Worm (Caenorhabditis elegans) whole organism, late embryonic: Measurements from ENCODE around the gene sec-6.

ENCODE experiments used
- C08G9.2 ChIP-seq: sonication (generic microtip); optimal IDR thresholded peaks from 2 replicates; lab custom pipeline; 2016; ENCODE audit warnings: mild to moderate bottlenecking, missing genetic modification characterization, moderate library complexity, missing compliant biosample characterization
- F13H6.1 ChIP-seq: sonication (generic microtip); optimal IDR thresholded peaks from 2 replicates; lab custom pipeline; 2016; ENCODE audit warnings: missing genetic modification characterization, missing compliant biosample characterization
- K09A11.1 ChIP-seq: sonication (generic microtip); optimal IDR thresholded peaks from 2 replicates; lab custom pipeline; 2017; ENCODE audit warnings: antibody characterized with exemption, mild to moderate bottlenecking, missing genetic modification characterization, missing compliant biosample characterization; ENCODE audit not compliant: insufficient read depth
- ahr-1 ChIP-seq: sonication (generic microtip); optimal IDR thresholded peaks from 2 replicates; lab custom pipeline; 2016; ENCODE audit warnings: missing genetic modification characterization, missing compliant biosample characterization
- ama-1 ChIP-seq: fragments of 150-350 bp; optimal IDR thresholded peaks from 2 replicates; lab custom pipeline; 2014
- ceh-14 ChIP-seq: sonication (generic microtip); optimal IDR thresholded peaks from 2 replicates; lab custom pipeline; 2016; ENCODE audit warnings: missing genotype, missing genetic modification characterization, missing compliant biosample characterization
- ceh-19 ChIP-seq: fragments of 200-800 bp; sonication (Bioruptor generic); optimal IDR thresholded peaks from 2 replicates; lab custom pipeline; 2018; ENCODE audit warnings: mild to moderate bottlenecking, missing genetic modification characterization, missing compliant biosample characterization
- ceh-2 ChIP-seq: sonication (generic microtip); optimal IDR thresholded peaks from 2 replicates; lab custom pipeline; 2016; ENCODE audit warnings: missing genotype, missing genetic modification characterization, missing compliant biosample characterization
- ceh-22 ChIP-seq: sonication (generic microtip); optimal IDR thresholded peaks from 2 replicates; lab custom pipeline; 2017; ENCODE audit warnings: missing biosample characterization, missing genetic modification characterization
- ceh-24 ChIP-seq: sonication (generic microtip); optimal IDR thresholded peaks from 2 replicates; lab custom pipeline; 2016; ENCODE audit warnings: mild to moderate bottlenecking, missing genetic modification characterization, missing compliant biosample characterization
- ceh-31 ChIP-seq: sonication (generic microtip); optimal IDR thresholded peaks from 2 replicates; lab custom pipeline; 2016; ENCODE audit warnings: missing genetic modification characterization, missing compliant biosample characterization
- ceh-34 ChIP-seq: sonication (generic microtip); optimal IDR thresholded peaks from 2 replicates; lab custom pipeline; 2016; ENCODE audit warnings: mild to moderate bottlenecking, missing genetic modification characterization, missing compliant biosample characterization
- ceh-45 ChIP-seq: fragments of 200-800 bp; sonication (Bioruptor generic); IDR thresholded peaks from 2 replicates; pipeline ENCODE4 v1.3.6; 2022; ENCODE audit warnings: missing genetic modification reagents, missing genetic modification characterization, missing compliant biosample characterization
- ceh-48 ChIP-seq: sonication (generic microtip); optimal IDR thresholded peaks from 2 replicates; lab custom pipeline; 2016; ENCODE audit warnings: missing genetic modification characterization, inconsistent platforms, missing compliant biosample characterization
- ceh-9 ChIP-seq: sonication (generic microtip); optimal IDR thresholded peaks from 2 replicates; lab custom pipeline; 2016; ENCODE audit warnings: mild to moderate bottlenecking, missing genetic modification characterization, inconsistent platforms, missing compliant biosample characterization
- che-1 ChIP-seq: sonication (generic microtip); optimal IDR thresholded peaks from 2 replicates; lab custom pipeline; 2016; ENCODE audit warnings: mild to moderate bottlenecking, missing genetic modification characterization, missing compliant biosample characterization
- dmd-4 ChIP-seq: sonication (generic microtip); optimal IDR thresholded peaks from 2 replicates; lab custom pipeline; 2016; ENCODE audit warnings: borderline replicate concordance, missing genetic modification characterization, missing compliant biosample characterization
- elt-2 ChIP-seq: sonication (generic microtip); optimal IDR thresholded peaks from 2 replicates; lab custom pipeline; 2016; ENCODE audit warnings: missing genetic modification reagents, missing genetic modification characterization, missing compliant biosample characterization
- ets-4 ChIP-seq: sonication (generic microtip); optimal IDR thresholded peaks from 2 replicates; lab custom pipeline; 2016; ENCODE audit warnings: missing genetic modification characterization, missing compliant biosample characterization
- fax-1 ChIP-seq: sonication (generic microtip); optimal IDR thresholded peaks from 2 replicates; lab custom pipeline; 2016; ENCODE audit warnings: missing genotype, missing genetic modification characterization, missing compliant biosample characterization
- fkh-10 ChIP-seq: fragments of 150-350 bp; optimal IDR thresholded peaks from 2 replicates; lab custom pipeline; 2014; ENCODE audit warnings: missing biosample characterization, missing genetic modification reagents, missing genetic modification characterization
- gmeb-2 ChIP-seq: sonication (generic microtip); optimal IDR thresholded peaks from 2 replicates; lab custom pipeline; 2016; ENCODE audit warnings: missing genetic modification characterization, inconsistent platforms, missing compliant biosample characterization
- hlh-13 ChIP-seq: fragments of 200-800 bp; sonication (Bioruptor generic); optimal IDR thresholded peaks from 2 replicates; lab custom pipeline; 2018; ENCODE audit warnings: mild to moderate bottlenecking, missing genetic modification characterization, missing compliant biosample characterization
- hlh-15 ChIP-seq: sonication (generic microtip); optimal IDR thresholded peaks from 2 replicates; lab custom pipeline; 2016; ENCODE audit warnings: missing genetic modification characterization, missing compliant biosample characterization
- hlh-6 ChIP-seq: sonication (generic microtip); optimal IDR thresholded peaks from 2 replicates; lab custom pipeline; 2016; ENCODE audit warnings: missing genotype, missing genetic modification characterization, missing compliant biosample characterization
- hlh-8 ChIP-seq: sonication (generic microtip); optimal IDR thresholded peaks from 2 replicates; lab custom pipeline; 2016; ENCODE audit warnings: missing genotype, missing genetic modification characterization, missing compliant biosample characterization
- lim-6 ChIP-seq: sonication (generic microtip); optimal IDR thresholded peaks from 2 replicates; lab custom pipeline; 2016; ENCODE audit warnings: missing genetic modification characterization, missing compliant biosample characterization
- lin-11 ChIP-seq: fragments of 200-800 bp; sonication (Bioruptor generic); optimal IDR thresholded peaks from 2 replicates; lab custom pipeline; 2018; ENCODE audit warnings: mild to moderate bottlenecking, missing genetic modification characterization, missing compliant biosample characterization
- mec-3 ChIP-seq: sonication (generic microtip); optimal IDR thresholded peaks from 2 replicates; lab custom pipeline; 2016; ENCODE audit warnings: borderline replicate concordance, missing genetic modification characterization, missing compliant biosample characterization
- nfya-1 ChIP-seq: sonication (generic microtip); optimal IDR thresholded peaks from 2 replicates; lab custom pipeline; 2017; ENCODE audit warnings: missing genetic modification characterization, mild to moderate bottlenecking, missing compliant biosample characterization, antibody characterized with exemption, moderate library complexity
- nhr-232 ChIP-seq: sonication (generic microtip); optimal IDR thresholded peaks from 2 replicates; lab custom pipeline; 2016; ENCODE audit warnings: missing genetic modification characterization, missing compliant biosample characterization
- pha-2 ChIP-seq: sonication (generic microtip); optimal IDR thresholded peaks from 2 replicates; lab custom pipeline; 2017; ENCODE audit warnings: mild to moderate bottlenecking, missing genetic modification characterization, missing compliant biosample characterization
- pha-4 ChIP-seq: fragments of 150-350 bp; optimal IDR thresholded peaks from 2 replicates; lab custom pipeline; 2018; ENCODE audit warnings: missing biosample characterization, missing genetic modification reagents, missing genetic modification characterization
- pros-1 ChIP-seq: fragments of 150-350 bp; optimal IDR thresholded peaks from 2 replicates; lab custom pipeline; 2014; ENCODE audit warnings: missing biosample characterization, missing genetic modification reagents, missing genetic modification characterization
- ref-2 ChIP-seq: sonication (generic microtip); optimal IDR thresholded peaks from 2 replicates; lab custom pipeline; 2016; ENCODE audit warnings: missing genetic modification characterization, missing compliant biosample characterization
- rnt-1 ChIP-seq: sonication (generic microtip); optimal IDR thresholded peaks from 2 replicates; lab custom pipeline; 2016; ENCODE audit warnings: missing genetic modification characterization, missing compliant biosample characterization
- sdc-2 ChIP-seq: sonication (generic microtip); optimal IDR thresholded peaks from 2 replicates; lab custom pipeline; 2016; ENCODE audit warnings: missing genotype, missing genetic modification characterization, missing compliant biosample characterization
- sox-4 ChIP-seq: sonication (generic microtip); optimal IDR thresholded peaks from 2 replicates; lab custom pipeline; 2017; ENCODE audit warnings: mild to moderate bottlenecking, missing genetic modification characterization, inconsistent platforms, missing compliant biosample characterization
- syd-9 ChIP-seq: sonication (generic microtip); optimal IDR thresholded peaks from 2 replicates; lab custom pipeline; 2016; ENCODE audit warnings: mild to moderate bottlenecking, missing genetic modification characterization, moderate library complexity, missing compliant biosample characterization
- tbx-2 ChIP-seq: sonication (generic microtip); optimal IDR thresholded peaks from 2 replicates; lab custom pipeline; 2016; ENCODE audit warnings: missing genetic modification characterization, missing compliant biosample characterization
- tbx-7 ChIP-seq: sonication (generic microtip); optimal IDR thresholded peaks from 2 replicates; lab custom pipeline; 2016; ENCODE audit warnings: missing genotype, missing genetic modification characterization, missing compliant biosample characterization
- ttx-3 ChIP-seq: sonication (generic microtip); optimal IDR thresholded peaks from 2 replicates; lab custom pipeline; 2016; ENCODE audit warnings: missing genetic modification reagents, missing genetic modification characterization, missing compliant biosample characterization
- unc-42 ChIP-seq: sonication (generic microtip); optimal IDR thresholded peaks from 2 replicates; lab custom pipeline; 2016; ENCODE audit warnings: missing genotype, missing genetic modification characterization, missing compliant biosample characterization
- unc-55 ChIP-seq: sonication (generic microtip); optimal IDR thresholded peaks from 2 replicates; lab custom pipeline; 2017; ENCODE audit warnings: missing biosample characterization, missing genetic modification reagents, missing genetic modification characterization
- unc-86 ChIP-seq: sonication (generic microtip); optimal IDR thresholded peaks from 2 replicates; lab custom pipeline; 2016; ENCODE audit warnings: missing genetic modification characterization, missing compliant biosample characterization
- zip-5 ChIP-seq: sonication (generic microtip); optimal IDR thresholded peaks from 2 replicates; lab custom pipeline; 2016; ENCODE audit warnings: missing genetic modification characterization, missing compliant biosample characterization
- ztf-16 ChIP-seq: sonication (generic microtip); optimal IDR thresholded peaks from 2 replicates; lab custom pipeline; 2017; ENCODE audit warnings: missing genetic modification characterization, missing compliant biosample characterization

Gene sec-6

ce11 chrII:5353642-5354041 is 5.7 kb upstream of the sec-6 start:
- TF ChIP-seq elt-2 (peak; percentile 9), F13H6.1 (tag; lab: Kevin White, UChicago) (no peak)

DNA sequence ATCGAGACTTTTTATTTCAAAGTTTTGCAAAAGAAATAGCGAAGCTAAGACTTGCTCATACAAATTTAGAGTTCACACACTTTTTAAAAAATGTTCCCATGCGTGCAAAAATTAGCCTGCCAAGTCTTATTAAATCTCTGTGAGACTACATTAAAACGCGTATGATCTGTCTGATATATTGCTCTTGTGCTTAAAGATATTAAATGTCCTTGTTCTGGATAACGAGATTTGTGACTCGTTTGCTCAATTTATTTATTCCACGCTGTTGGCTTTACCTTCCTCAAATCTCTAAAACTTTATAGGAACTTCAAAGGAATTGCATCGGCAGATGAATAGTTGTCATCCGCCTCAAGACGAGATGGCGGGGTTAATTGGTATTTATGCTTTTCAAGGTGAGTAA is 4.0 kb upstream of the sec-6 start, which contains the start of gene srg-69:
Gene srg-69 (plus strand): TSS at position 301 of the 400 bp plus-strand sequence.
- TF ChIP-seq C08G9.2 (no peak), hlh-8 (tag; lab: Kevin White, UChicago) (no peak), che-1 (tag; lab: Kevin White, UChicago) (no peak), F13H6.1 (tag; lab: Kevin White, UChicago) (no peak), pha-2 (tag; lab: Kevin White, UChicago) (no peak), lin-11 (tag; lab: Kevin White, UChicago) (no peak), ets-4 (tag; lab: Kevin White, UChicago) (no peak), nfya-1 (tag; lab: Kevin White, UChicago) (no peak), fkh-10 (GFP tag; lab: Kevin White, UChicago) (no peak), pros-1 (tag; lab: Kevin White, UChicago) (no peak), rnt-1 (tag; lab: Kevin White, UChicago) (no peak), pha-4 (tag; lab: Kevin White, UChicago) (no peak), ceh-9 (tag; lab: Kevin White, UChicago) (no peak), sox-4 (tag; lab: Kevin White, UChicago) (no peak), zip-5 (no peak), syd-9 (tag; lab: Kevin White, UChicago) (no peak), tbx-7 (no peak), ceh-24 (no peak), ama-1 (lab: Kevin White, UChicago) (no peak)

ce11 chrII:5358137-5358745 is 1.1 kb upstream of the sec-6 start, which contains the start of the genes F09E5.11 and bmy-1:
Gene F09E5.11, minus strand, starts transcription at chrII:5358187.
Gene bmy-1, plus strand, starts transcription at chrII:5358695.
- peak; percentile 53 for TF ChIP-seq hlh-6
- TF ChIP-seq ttx-3 (tag; lab: Kevin White, UChicago), result peak; percentile 7
- TF ChIP-seq lim-6, result peak; percentile 85
- TF ChIP-seq hlh-15 (tag; lab: Kevin White, UChicago), result peak; percentile 27
- TF ChIP-seq tbx-2 (tag; lab: Kevin White, UChicago), result peak; percentile 97
- TF ChIP-seq tbx-7, result peak; percentile 87
- TF ChIP-seq ceh-19 (GFP tag; lab: Kevin White, UChicago), result no peak
- peak; percentile 62 for TF ChIP-seq ceh-34 (tag; lab: Kevin White, UChicago)
- peak; percentile 63 for TF ChIP-seq hlh-8 (tag; lab: Kevin White, UChicago)
- TF ChIP-seq gmeb-2 (tag; lab: Kevin White, UChicago), result peak; percentile 34
- TF ChIP-seq ets-4 (tag; lab: Kevin White, UChicago), result peak; percentile 94
- TF ChIP-seq syd-9 (tag; lab: Kevin White, UChicago), result peak; percentile 20
- TF ChIP-seq zip-5, result peak; percentile 77
- TF ChIP-seq ceh-14 (tag; lab: Kevin White, UChicago), result peak; percentile 52
- peak; percentile 95 for TF ChIP-seq ceh-2
- peak; percentile 43 for TF ChIP-seq ahr-1 (tag; lab: Kevin White, UChicago)
- TF ChIP-seq nhr-232, result no peak
- TF ChIP-seq elt-2, result peak; percentile 98
- TF ChIP-seq rnt-1 (tag; lab: Kevin White, UChicago), result peak; percentile 70
- peak; percentile 66 for TF ChIP-seq unc-86 (tag; lab: Kevin White, UChicago)
- TF ChIP-seq ref-2 (tag; lab: Kevin White, UChicago), result peak; percentile 86
- peak; percentile 61 for TF ChIP-seq fax-1
- peak; percentile 10 for TF ChIP-seq ceh-48 (tag; lab: Kevin White, UChicago)
- peak; percentile 36 for TF ChIP-seq ztf-16 (tag; lab: Kevin White, UChicago)
- TF ChIP-seq ceh-31 (tag; lab: Kevin White, UChicago), result peak; percentile 97
- TF ChIP-seq fkh-10 (GFP tag; lab: Kevin White, UChicago), result no peak
- peak; percentile 46 for TF ChIP-seq unc-42
- TF ChIP-seq F13H6.1 (tag; lab: Kevin White, UChicago), result peak; percentile 27
- no peak for TF ChIP-seq K09A11.1 (tag; lab: Kevin White, UChicago)
- TF ChIP-seq unc-55 (GFP tag; lab: Kevin White, UChicago), result no peak
- TF ChIP-seq dmd-4 (tag; lab: Kevin White, UChicago), result peak; percentile 49
- no peak for TF ChIP-seq ceh-22 (tag; lab: Kevin White, UChicago)
- TF ChIP-seq mec-3 (tag; lab: Kevin White, UChicago), result peak; percentile 85
- TF ChIP-seq nfya-1 (tag; lab: Kevin White, UChicago), result peak; percentile 53
- TF ChIP-seq sdc-2 (tag; lab: Kevin White, UChicago), result peak; percentile 40
- TF ChIP-seq hlh-13, result peak; percentile 61
- TF ChIP-seq ceh-45, result no peak
